Fruit fly (Drosophila melanogaster) S2 (cell line): ENCODE measurements around the gene sbm.

ENCODE experiments used
- CG8478 ChIP-seq: fragments of >200 bp; optimal IDR thresholded peaks from 2 replicates; lab custom pipeline; 2018
- CTCF ChIP-seq, 2 experiments: fragments of >200 bp; optimal IDR thresholded peaks; 2 replicates each; lab custom pipeline; 2018

DNA sequence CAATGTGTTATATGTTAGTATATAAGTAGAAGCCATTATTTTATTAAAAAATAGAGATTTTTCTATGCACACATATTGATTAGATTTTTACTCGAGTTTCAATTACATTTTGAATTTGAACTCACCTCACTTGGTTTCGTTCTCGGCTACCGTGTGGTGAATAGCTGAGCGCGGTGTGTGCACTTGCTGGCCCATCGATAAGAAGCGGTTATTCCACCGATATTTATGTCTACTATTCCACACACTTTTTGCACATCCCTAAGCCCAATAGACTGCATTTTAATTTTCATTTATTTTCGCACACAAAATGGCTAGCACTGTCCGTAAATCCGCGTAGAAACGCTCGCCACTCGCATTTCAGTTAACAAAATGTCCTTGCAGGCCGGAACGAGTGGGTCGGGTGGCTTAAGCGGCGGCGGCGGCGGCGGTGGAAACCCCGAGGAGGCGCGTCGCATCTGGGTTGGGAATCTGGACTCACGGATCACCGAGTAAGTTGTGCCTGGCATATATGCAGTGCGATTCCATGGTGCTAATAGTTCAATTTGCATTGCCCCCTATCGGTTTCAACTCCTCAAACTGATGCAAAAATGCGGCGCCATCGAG, 21.9 kb downstream of the sbm start, which contains the start of gene CG14414:
- TF ChIP-seq CG8478 (no peak), CTCF (optimal IDR thresholded peaks at IDR 0.05; lab: Kevin White, UChicago) (peak; percentile 30 to 58)
